Fruit fly (Drosophila melanogaster) whole organism: ENCODE measurements around the gene Trxr1.

Source experiments
- CG8478 ChIP-seq: fragments of >200 bp; optimal IDR thresholded peaks from 2 replicates; lab custom pipeline; 2018; ENCODE audit warnings: inconsistent platforms
- pan ChIP-seq: fragments of >200 bp; optimal IDR thresholded peaks from 2 replicates; lab custom pipeline; 2017
- psq ChIP-seq: fragments of >200 bp; optimal IDR thresholded peaks from 2 replicates; lab custom pipeline; 2017
- usp ChIP-seq: fragments of >200 bp; optimal IDR thresholded peaks from 2 replicates; lab custom pipeline; 2017; ENCODE audit warnings: missing biosample characterization, missing genetic modification characterization, mixed read lengths

DNA sequence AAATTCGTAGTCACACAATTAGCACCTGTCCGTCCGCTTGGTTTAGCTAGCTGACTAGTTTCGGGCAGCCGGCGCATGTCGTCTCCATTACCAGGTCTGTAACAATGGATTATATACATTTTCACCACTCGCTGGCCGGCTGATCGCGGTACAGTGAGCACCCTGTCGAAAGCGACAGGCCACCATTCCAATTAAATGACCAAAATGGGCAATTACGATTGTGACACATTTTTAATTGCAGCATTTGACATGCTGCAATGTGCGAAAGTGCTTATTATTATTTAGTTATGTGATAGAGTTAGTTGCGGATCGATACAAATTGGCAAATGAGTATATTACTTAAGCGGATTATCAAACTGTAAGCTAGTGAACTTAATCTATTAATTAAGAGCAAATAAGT lies 20.9 kb downstream of the Trxr1 start:
- TF ChIP-seq psq (lab: Kevin White, UChicago) (no peak), CG8478 (lab: Kevin White, UChicago) (no peak), usp (GFP tag; lab: Kevin White, UChicago) (no peak), pan (lab: Kevin White, UChicago) (no peak)
